Fruit fly (Drosophila melanogaster): ENCODE measurements around the gene CG31391.

DNA sequence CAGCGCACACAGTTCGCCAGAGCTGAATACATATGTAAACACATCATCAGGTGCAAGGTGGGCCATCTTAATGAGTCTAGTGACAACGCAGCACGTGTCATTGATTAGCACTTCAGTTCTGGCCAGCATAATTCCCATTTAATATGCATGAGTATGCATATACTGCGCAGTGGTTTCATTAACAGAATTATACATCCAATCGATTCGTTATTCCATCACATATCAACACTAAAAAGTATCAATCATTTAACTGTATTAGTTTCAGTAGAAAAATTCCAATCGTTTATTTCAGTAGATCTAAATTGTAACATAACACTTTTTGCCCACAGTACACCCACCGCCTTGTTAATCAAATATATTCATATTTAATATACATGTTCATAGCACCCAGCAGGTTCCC, 9.6 kb upstream of the CG31391 start, which contains the start of gene CG4073:
- no peak for TF ChIP-seq toe (GFP tag; optimal IDR thresholded peaks at IDR 0.05)
- TF ChIP-seq ovo (GFP tag; optimal IDR thresholded peaks at IDR 0.05): no peak
- no peak for TF ChIP-seq cnc (optimal IDR thresholded peaks at IDR 0.05)
- TF ChIP-seq Mnt (GFP tag; optimal IDR thresholded peaks at IDR 0.05): no peak
- no peak for TF ChIP-seq Clk (GFP tag; optimal IDR thresholded peaks at IDR 0.05)
- TF ChIP-seq bab1 (GFP tag; optimal IDR thresholded peaks at IDR 0.05): no peak
- TF ChIP-seq CG12768 (GFP tag; optimal IDR thresholded peaks at IDR 0.05): no peak
- TF ChIP-seq Hr96 (GFP tag; optimal IDR thresholded peaks at IDR 0.05): no peak
- TF ChIP-seq kay (GFP tag; ENCODE audit: borderline replicate concordance): no peak
- TF ChIP-seq cic (GFP tag; optimal IDR thresholded peaks at IDR 0.05): no peak
- no peak for TF ChIP-seq CG11617 (GFP tag; optimal IDR thresholded peaks at IDR 0.05)
